Fruit fly (Drosophila melanogaster) whole organism, adult: Measurements from ENCODE around the gene ND-49L.

Source experiments
- CG12768 ChIP-seq: fragments of 200-800 bp; sonication (Bioruptor generic); optimal IDR thresholded peaks from 2 replicates; lab custom pipeline; 2017; ENCODE audit warnings: missing biosample characterization, missing genetic modification characterization, mild to moderate bottlenecking, moderate library complexity, missing genetic modification reagents
- CG1620 ChIP-seq: fragments of 200-800 bp; sonication (Bioruptor generic); optimal IDR thresholded peaks from 2 replicates; lab custom pipeline; 2016; ENCODE audit warnings: missing biosample characterization, missing genetic modification characterization
- CG33017 ChIP-seq: fragments of 200-800 bp; sonication (Bioruptor generic); optimal IDR thresholded peaks from 2 replicates; lab custom pipeline; 2018; ENCODE audit warnings: missing biosample characterization, mild to moderate bottlenecking, missing genetic modification characterization, moderate library complexity
- Clk ChIP-seq: fragments of 200-800 bp; sonication (Bioruptor generic); optimal IDR thresholded peaks from 2 replicates; lab custom pipeline; 2017; ENCODE audit warnings: missing biosample characterization, missing genetic modification characterization
- Hr96 ChIP-seq: fragments of 200-800 bp; sonication (Bioruptor generic); optimal IDR thresholded peaks from 2 replicates; lab custom pipeline; 2016; ENCODE audit warnings: missing biosample characterization, missing genetic modification characterization
- cnc ChIP-seq, 2 experiments: fragments of >200 bp; optimal IDR thresholded peaks; 2 replicates each; lab custom pipeline; 2017
- kay ChIP-seq: fragments of 200-800 bp; sonication (Bioruptor generic); peaks from one replicate; lab custom pipeline; 2016; ENCODE audit warnings: missing biosample characterization, missing genetic modification characterization, borderline replicate concordance
- ovo ChIP-seq: fragments of 200-800 bp; sonication (Bioruptor generic); optimal IDR thresholded peaks from 2 replicates; lab custom pipeline; 2016; ENCODE audit warnings: missing biosample characterization, missing genetic modification characterization
- tj ChIP-seq: fragments of 200-800 bp; sonication (Bioruptor generic); optimal IDR thresholded peaks from 3 replicates; lab custom pipeline; 2017; ENCODE audit warnings: missing biosample characterization, mild to moderate bottlenecking, missing genetic modification characterization, moderate library complexity

dm6 chr3R:25382681-25383080, 24.6 kb downstream of the ND-49L start, which contains the start of gene alrm:
- TF ChIP-seq CG1620 (no peak), ovo (GFP tag; lab: Kevin White, UChicago) (no peak), CG12768 (GFP tag; lab: Kevin White, UChicago) (no peak), CG33017 (tag; lab: Kevin White, UChicago) (no peak), kay (GFP tag; lab: Kevin White, UChicago) (no peak), Hr96 (GFP tag; lab: Kevin White, UChicago) (no peak), Clk (GFP tag; lab: Kevin White, UChicago) (no peak), cnc (optimal IDR thresholded peaks at IDR 0.05; lab: Kevin White, UChicago) (no peak), tj (GFP tag; lab: Kevin White, UChicago) (no peak)
